Fruit fly (Drosophila melanogaster) whole organism: ENCODE results near the gene CG7530.

ENCODE experiments used
- CG8478 ChIP-seq: fragments of >200 bp; optimal IDR thresholded peaks from 2 replicates; lab custom pipeline; 2018; ENCODE audit warnings: inconsistent platforms
- Dll ChIP-seq: fragments of >200 bp; optimal IDR thresholded peaks from 2 replicates; lab custom pipeline; 2017
- EcR ChIP-seq, 2 experiments: fragments of >200 bp; optimal IDR thresholded peaks; 2 replicates each; lab custom pipeline; 2017; ENCODE audit warnings: missing biosample characterization in 2 of 2, missing genetic modification characterization in 2 of 2, missing genetic modification reagents in 2 of 2
- pan ChIP-seq: fragments of >200 bp; optimal IDR thresholded peaks from 2 replicates; lab custom pipeline; 2017
- psq ChIP-seq: fragments of >200 bp; optimal IDR thresholded peaks from 2 replicates; lab custom pipeline; 2017
- usp ChIP-seq: fragments of >200 bp; optimal IDR thresholded peaks from 2 replicates; lab custom pipeline; 2017; ENCODE audit warnings: missing biosample characterization, missing genetic modification characterization, mixed read lengths

The CG7530 gene

dm6 chr3R:14754806-14755488 lies 23.6 kb upstream of the CG7530 start:
- TF ChIP-seq pan (lab: Kevin White, UChicago): peak; percentile 83
- TF ChIP-seq EcR (GFP tag; optimal IDR thresholded peaks at IDR 0.05; lab: Kevin White, UChicago): no peak

dm6 chr3R:14754360-14754759 lies 23.1 kb upstream of the CG7530 start, which contains the start of gene CG7362:
TSS of gene CG7362 (minus strand) at chr3R:14754460.
- TF ChIP-seq usp (GFP tag; lab: Kevin White, UChicago) (no peak), Dll (lab: Kevin White, UChicago) (no peak), pan (lab: Kevin White, UChicago) (no peak), EcR (GFP tag; optimal IDR thresholded peaks at IDR 0.05; lab: Kevin White, UChicago) (no peak), psq (no peak), CG8478 (lab: Kevin White, UChicago) (no peak)

- TF ChIP-seq usp (GFP tag; lab: Kevin White, UChicago) (no peak), psq (no peak), Dll (lab: Kevin White, UChicago) (no peak), CG8478 (lab: Kevin White, UChicago) (no peak), pan (lab: Kevin White, UChicago) (no peak), EcR (GFP tag; optimal IDR thresholded peaks at IDR 0.05; lab: Kevin White, UChicago) (no peak)
Observed at dm6 chr3R:14751023-14751422, 19.7 kb upstream of the CG7530 start, which contains the start of gene smp-30. TSS of gene smp-30 (minus strand) at chr3R:14751246.

- TF ChIP-seq psq (no peak), pan (lab: Kevin White, UChicago) (no peak), Dll (lab: Kevin White, UChicago) (no peak), EcR (GFP tag; optimal IDR thresholded peaks at IDR 0.05; lab: Kevin White, UChicago) (no peak), usp (GFP tag; lab: Kevin White, UChicago) (no peak), CG8478 (lab: Kevin White, UChicago) (no peak)
Observed at dm6 chr3R:14749077-14749798, 17.9 kb upstream of the CG7530 start.

dm6 chr3R:14748323-14749076 lies 17.2 kb upstream of the CG7530 start:
- no peak for TF ChIP-seq Dll (lab: Kevin White, UChicago)
- TF ChIP-seq CG8478 (lab: Kevin White, UChicago): no peak
- TF ChIP-seq EcR (GFP tag; optimal IDR thresholded peaks at IDR 0.05; lab: Kevin White, UChicago): peak in 1 of 2 experiments; percentile 20
- no peak for TF ChIP-seq psq
- TF ChIP-seq usp (GFP tag; lab: Kevin White, UChicago): no peak
- TF ChIP-seq pan (lab: Kevin White, UChicago): no peak

dm6 chr3R:14747915-14748314 lies 16.6 kb upstream of the CG7530 start:
- TF ChIP-seq usp (GFP tag; lab: Kevin White, UChicago) (no peak), EcR (GFP tag; optimal IDR thresholded peaks at IDR 0.05; lab: Kevin White, UChicago) (no peak), psq (no peak), CG8478 (lab: Kevin White, UChicago) (no peak), pan (lab: Kevin White, UChicago) (no peak), Dll (lab: Kevin White, UChicago) (no peak)

dm6 chr3R:14747259-14747856 lies 16.0 kb upstream of the CG7530 start:
- TF ChIP-seq psq: no peak
- TF ChIP-seq Dll (lab: Kevin White, UChicago): no peak
- no peak for TF ChIP-seq EcR (GFP tag; optimal IDR thresholded peaks at IDR 0.05; lab: Kevin White, UChicago)
- no peak for TF ChIP-seq pan (lab: Kevin White, UChicago)
- TF ChIP-seq usp (GFP tag; lab: Kevin White, UChicago): no peak
- no peak for TF ChIP-seq CG8478 (lab: Kevin White, UChicago)

dm6 chr3R:14744339-14745129 lies 13.2 kb upstream of the CG7530 start:
- no peak for TF ChIP-seq EcR (GFP tag; optimal IDR thresholded peaks at IDR 0.05; lab: Kevin White, UChicago)
- TF ChIP-seq Dll (lab: Kevin White, UChicago): no peak
- no peak for TF ChIP-seq pan (lab: Kevin White, UChicago)

dm6 chr3R:14743418-14743817 lies 12.1 kb upstream of the CG7530 start:
- TF ChIP-seq usp (GFP tag; lab: Kevin White, UChicago) (no peak), EcR (GFP tag; optimal IDR thresholded peaks at IDR 0.05; lab: Kevin White, UChicago) (no peak), Dll (lab: Kevin White, UChicago) (no peak), pan (lab: Kevin White, UChicago) (no peak)

dm6 chr3R:14742928-14743327 lies 11.6 kb upstream of the CG7530 start:
- TF ChIP-seq EcR (GFP tag; optimal IDR thresholded peaks at IDR 0.05; lab: Kevin White, UChicago): no peak
- no peak for TF ChIP-seq Dll (lab: Kevin White, UChicago)
- no peak for TF ChIP-seq psq
- no peak for TF ChIP-seq usp (GFP tag; lab: Kevin White, UChicago)
- TF ChIP-seq pan (lab: Kevin White, UChicago): no peak
- TF ChIP-seq CG8478 (lab: Kevin White, UChicago): no peak
